Worm (Caenorhabditis elegans) whole organism, L2 larva: Measurements from ENCODE around the gene shl-1.

Experiments
- C34F6.9 ChIP-seq: fragments of 150-350 bp; optimal IDR thresholded peaks from 2 replicates; lab custom pipeline; 2014; ENCODE audit warnings: missing biosample characterization, missing genetic modification characterization
- F13H6.1 ChIP-seq: sonication (generic microtip); optimal IDR thresholded peaks from 2 replicates; lab custom pipeline; 2016; ENCODE audit warnings: missing genetic modification characterization, missing compliant biosample characterization
- R02D3.7 ChIP-seq: fragments of 150-350 bp; optimal IDR thresholded peaks from 2 replicates; lab custom pipeline; 2014; ENCODE audit warnings: missing biosample characterization, missing genetic modification characterization
- ZK546.5 ChIP-seq: sonication (generic microtip); optimal IDR thresholded peaks from 2 replicates; lab custom pipeline; 2017; ENCODE audit warnings: missing biosample characterization, missing genetic modification characterization
- alr-1 ChIP-seq: fragments of 150-350 bp; optimal IDR thresholded peaks from 2 replicates; lab custom pipeline; 2014; ENCODE audit warnings: missing biosample characterization, missing genetic modification characterization
- aly-2 ChIP-seq: fragments of 150-350 bp; optimal IDR thresholded peaks from 2 replicates; lab custom pipeline; 2014; ENCODE audit warnings: missing biosample characterization, missing genetic modification characterization
- blmp-1 ChIP-seq: sonication (generic microtip); optimal IDR thresholded peaks from 2 replicates; lab custom pipeline; 2017; ENCODE audit warnings: missing genetic modification characterization, mild to moderate bottlenecking, missing compliant biosample characterization, antibody characterized with exemption, moderate library complexity; ENCODE audit not compliant: insufficient read depth
- ceh-82 ChIP-seq: fragments of 150-350 bp; optimal IDR thresholded peaks from 2 replicates; lab custom pipeline; 2014; ENCODE audit warnings: missing biosample characterization, missing genetic modification characterization
- crh-2 ChIP-seq: sonication (generic microtip); optimal IDR thresholded peaks from 2 replicates; lab custom pipeline; 2017; ENCODE audit warnings: missing biosample characterization, missing genetic modification characterization
- elt-3 ChIP-seq: sonication (generic microtip); optimal IDR thresholded peaks from 2 replicates; lab custom pipeline; 2017; ENCODE audit warnings: missing biosample characterization, missing genetic modification characterization
- fos-1 ChIP-seq: fragments of 150-350 bp; optimal IDR thresholded peaks from 2 replicates; lab custom pipeline; 2014; ENCODE audit warnings: missing biosample characterization, missing genetic modification characterization
- gmeb-1 ChIP-seq: fragments of 150-350 bp; optimal IDR thresholded peaks from 2 replicates; lab custom pipeline; 2014; ENCODE audit warnings: missing biosample characterization, missing genetic modification characterization
- lin-11 ChIP-seq: fragments of 150-350 bp; sonication (generic microtip); optimal IDR thresholded peaks from 2 replicates; lab custom pipeline; 2014; ENCODE audit warnings: missing biosample characterization, missing genetic modification characterization, inconsistent platforms, mixed read lengths
- lsy-2 ChIP-seq, 2 experiments: fragments of 150-350 bp in 1 of 2; sonication (generic microtip) in 1 of 2; optimal IDR thresholded peaks; 2 replicates each; lab custom pipeline; 2014 to 2017; ENCODE audit warnings: missing biosample characterization in 2 of 2, missing genetic modification characterization in 2 of 2
- mab-5 ChIP-seq: fragments of 150-350 bp; optimal IDR thresholded peaks from 2 replicates; lab custom pipeline; 2014; ENCODE audit warnings: missing biosample characterization, missing genetic modification characterization
- nhr-10 ChIP-seq: sonication (generic microtip); optimal IDR thresholded peaks from 2 replicates; lab custom pipeline; 2017; ENCODE audit warnings: missing biosample characterization, missing genetic modification characterization
- nhr-11 ChIP-seq: fragments of 150-350 bp; optimal IDR thresholded peaks from 2 replicates; lab custom pipeline; 2014; ENCODE audit warnings: missing biosample characterization, missing genetic modification characterization
- nhr-12 ChIP-seq: fragments of 150-350 bp; optimal IDR thresholded peaks from 2 replicates; lab custom pipeline; 2014; ENCODE audit warnings: missing biosample characterization, missing genetic modification characterization
- nhr-25 ChIP-seq: fragments of 150-350 bp; sonication (generic microtip); optimal IDR thresholded peaks from 3 replicates; lab custom pipeline; 2014; ENCODE audit warnings: missing biosample characterization, missing genetic modification characterization
- sem-4 ChIP-seq: fragments of 150-350 bp; optimal IDR thresholded peaks from 2 replicates; lab custom pipeline; 2014; ENCODE audit warnings: missing biosample characterization, missing genetic modification reagents, missing genetic modification characterization
- skn-1 ChIP-seq: sonication (generic microtip); optimal IDR thresholded peaks from 2 replicates; lab custom pipeline; 2017; ENCODE audit warnings: missing biosample characterization, missing genetic modification characterization
- sma-9 ChIP-seq, 2 experiments: fragments of 150-350 bp in 1 of 2; sonication (generic microtip) in 1 of 2; optimal IDR thresholded peaks; 2 replicates each; lab custom pipeline; 2014 to 2016; ENCODE audit warnings: missing genetic modification characterization in 2 of 2, mild to moderate bottlenecking in 1 of 2, missing biosample characterization in 1 of 2, missing compliant biosample characterization in 1 of 2, missing genetic modification reagents in 1 of 2, moderate library complexity in 1 of 2
- unc-39 ChIP-seq: fragments of 150-350 bp; optimal IDR thresholded peaks from 2 replicates; lab custom pipeline; 2014; ENCODE audit warnings: missing biosample characterization, missing genetic modification characterization
- unc-55 ChIP-seq: fragments of 150-350 bp; sonication (generic microtip); optimal IDR thresholded peaks from 3 replicates; lab custom pipeline; 2014; ENCODE audit warnings: missing biosample characterization, missing genetic modification reagents, missing genetic modification characterization
- unc-62 ChIP-seq: fragments of 150-350 bp; optimal IDR thresholded peaks from 2 replicates; lab custom pipeline; 2014; ENCODE audit warnings: missing biosample characterization, missing genetic modification reagents, missing genetic modification characterization
- zag-1 ChIP-seq: fragments of 150-350 bp; optimal IDR thresholded peaks from 2 replicates; lab custom pipeline; 2014; ENCODE audit warnings: missing biosample characterization, missing genetic modification characterization
- ztf-1 ChIP-seq: fragments of 200-800 bp; sonication (Bioruptor generic); conservative IDR thresholded peaks from 2 replicates; pipeline ENCODE4 v1.3.6; 2022; ENCODE audit warnings: missing genetic modification characterization, missing compliant biosample characterization
- ztf-11 ChIP-seq: sonication (generic microtip); optimal IDR thresholded peaks from 2 replicates; lab custom pipeline; 2017; ENCODE audit warnings: missing biosample characterization, missing genetic modification characterization
- ztf-4 ChIP-seq: fragments of 150-350 bp; optimal IDR thresholded peaks from 2 replicates; lab custom pipeline; 2014; ENCODE audit warnings: missing biosample characterization, missing genetic modification characterization

The shl-1 gene

ce11 chrIV:6383970-6384369 lies at the start of gene shl-1:
Gene shl-1, minus strand, starts transcription at chrIV:6384070.
- TF ChIP-seq crh-2 (tag; lab: Kevin White, UChicago) (no peak), C34F6.9 (no peak), F13H6.1 (tag; lab: Kevin White, UChicago) (no peak), lsy-2 (tag; optimal IDR thresholded peaks at IDR 0.05; lab: Kevin White, UChicago) (no peak), ZK546.5 (tag; lab: Kevin White, UChicago) (no peak), sma-9 (GFP tag; optimal IDR thresholded peaks at IDR 0.05; lab: Kevin White, UChicago) (no peak), sma-9 (tag; optimal IDR thresholded peaks at IDR 0.05; lab: Kevin White, UChicago) (no peak), nhr-25 (tag; lab: Kevin White, UChicago) (no peak), unc-55 (GFP tag; lab: Kevin White, UChicago) (no peak), elt-3 (tag; lab: Kevin White, UChicago) (no peak), ztf-11 (tag; lab: Kevin White, UChicago) (no peak), ztf-1 (GFP tag; lab: Robert Waterston, UW) (no peak), alr-1 (tag; lab: Kevin White, UChicago) (no peak), nhr-12 (tag; lab: Kevin White, UChicago) (no peak), skn-1 (tag; lab: Kevin White, UChicago) (no peak), nhr-11 (no peak), blmp-1 (tag; lab: Kevin White, UChicago) (no peak), lin-11 (tag; lab: Kevin White, UChicago) (no peak), fos-1 (no peak), nhr-10 (tag; lab: Kevin White, UChicago) (no peak)

ce11 chrIV:6433424-6433823 lies 49.6 kb upstream of the shl-1 start:
- TF ChIP-seq nhr-25 (tag; lab: Kevin White, UChicago) (no peak), ceh-82 (tag; lab: Kevin White, UChicago) (no peak), mab-5 (tag; lab: Kevin White, UChicago) (no peak), fos-1 (peak; percentile 88), crh-2 (tag; lab: Kevin White, UChicago) (peak; percentile 19), sma-9 (GFP tag; optimal IDR thresholded peaks at IDR 0.05; lab: Kevin White, UChicago) (peak; percentile 21), sma-9 (tag; optimal IDR thresholded peaks at IDR 0.05; lab: Kevin White, UChicago) (no peak), gmeb-1 (tag; lab: Kevin White, UChicago) (peak; percentile 33)
- TF ChIP-seq, all 48 proteins: peak for 4

DNA sequence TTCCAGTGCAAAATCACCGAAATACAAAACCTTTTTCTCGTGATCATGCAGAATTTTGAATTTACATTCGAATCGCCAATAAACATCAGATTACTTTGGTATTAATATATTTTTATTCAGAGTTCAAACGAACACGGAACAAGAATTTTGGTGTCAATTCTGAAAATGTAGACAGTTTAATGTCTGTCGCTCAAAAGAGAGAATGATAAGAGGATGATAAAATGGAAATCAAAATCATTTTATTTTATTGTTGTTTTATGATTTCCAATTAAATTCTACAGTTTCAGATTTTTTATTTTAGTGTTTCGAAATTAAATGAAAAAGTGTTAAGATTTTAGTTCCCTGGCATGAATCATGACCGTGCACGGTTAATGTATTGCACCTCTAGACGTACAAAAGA lies 48.5 kb upstream of the shl-1 start:
- TF ChIP-seq aly-2 (tag; lab: Kevin White, UChicago) (no peak), sem-4 (no peak), fos-1 (peak; percentile 52), blmp-1 (tag; lab: Kevin White, UChicago) (no peak), mab-5 (tag; lab: Kevin White, UChicago) (no peak), nhr-11 (no peak), zag-1 (tag; lab: Kevin White, UChicago) (no peak), ztf-4 (tag; lab: Kevin White, UChicago) (no peak)

DNA sequence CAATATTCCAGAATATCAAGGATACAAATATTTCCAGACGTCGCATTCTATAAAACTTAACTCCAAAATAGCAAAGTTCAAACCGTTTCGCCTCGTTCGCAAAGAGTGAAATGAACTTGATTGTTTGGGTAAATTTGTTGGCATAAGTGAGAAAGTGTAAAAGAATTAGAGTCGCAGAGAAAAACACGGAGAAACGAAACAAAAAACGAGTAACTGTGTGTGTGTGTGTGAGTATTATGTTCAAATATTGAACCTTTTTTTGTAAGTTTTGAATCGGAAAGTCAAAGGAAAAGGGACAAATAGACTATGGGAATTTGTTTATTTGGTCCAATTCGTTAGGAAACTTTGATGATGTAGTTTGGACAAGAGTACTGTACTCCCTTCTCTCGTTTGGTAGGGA lies 47.7 kb upstream of the shl-1 start, which contains the start of gene acp-7:
Gene acp-7, minus strand, starts transcription at position 101 of the 400 bp plus-strand sequence.
- no peak for TF ChIP-seq unc-62 (GFP tag; lab: Kevin White, UChicago)

ce11 chrIV:6427223-6427622 lies 43.4 kb upstream of the shl-1 start:
- TF ChIP-seq F13H6.1 (tag; lab: Kevin White, UChicago) (no peak), crh-2 (tag; lab: Kevin White, UChicago) (no peak), unc-39 (no peak), gmeb-1 (tag; lab: Kevin White, UChicago) (no peak), R02D3.7 (tag; lab: Kevin White, UChicago) (no peak), elt-3 (tag; lab: Kevin White, UChicago) (no peak), C34F6.9 (no peak), nhr-25 (tag; lab: Kevin White, UChicago) (peak; percentile 58), mab-5 (tag; lab: Kevin White, UChicago) (no peak), unc-55 (GFP tag; lab: Kevin White, UChicago) (peak; percentile 57), ceh-82 (tag; lab: Kevin White, UChicago) (no peak), sma-9 (GFP tag; optimal IDR thresholded peaks at IDR 0.05; lab: Kevin White, UChicago) (peak; percentile 29), sma-9 (tag; optimal IDR thresholded peaks at IDR 0.05; lab: Kevin White, UChicago) (no peak), blmp-1 (tag; lab: Kevin White, UChicago) (no peak)
